Worm (Caenorhabditis elegans): ENCODE data around the gene C01G5.25.

Gene C01G5.25

ce11 chrIV:6541435-6541834 lies at the start of gene C01G5.25:
Gene C01G5.25 (plus strand): TSS chrIV:6541684.
- TF ChIP-seq Y56A3A.18 (GFP tag; IDR thresholded peaks at IDR 0.05) (no peak), hrde-1 (tag; optimal IDR thresholded peaks at IDR 0.05; ENCODE audit: borderline replicate concordance) (no peak), let-526 (GFP tag; IDR thresholded peaks at IDR 0.05) (no peak), nfya-1 (tag; optimal IDR thresholded peaks at IDR 0.05; ENCODE audit: borderline replicate concordance, insufficient read depth) (no peak), ceh-91 (GFP tag; IDR thresholded peaks at IDR 0.05) (no peak), B0035.1 (tag; optimal IDR thresholded peaks at IDR 0.05) (no peak), hmg-20 (GFP tag; IDR thresholded peaks at IDR 0.05) (no peak)

ce11 chrIV:6491915-6492314 lies 49.6 kb upstream of the C01G5.25 start:
- TF ChIP-seq F39B2.1 (GFP tag; IDR thresholded peaks at IDR 0.05), result no peak
- TF ChIP-seq athp-1 (tag; optimal IDR thresholded peaks at IDR 0.05), result no peak
- no peak for TF ChIP-seq B0019.2 (GFP tag; conservative IDR thresholded peaks at IDR 0.05)

- TF ChIP-seq tlf-1 (GFP tag; optimal IDR thresholded peaks at IDR 0.05) (no peak), xnd-1 (tag; optimal IDR thresholded peaks at IDR 0.05) (no peak), sptf-2 (GFP tag; optimal IDR thresholded peaks at IDR 0.05) (no peak), K12H6.12 (tag; optimal IDR thresholded peaks at IDR 0.05) (no peak), ceh-58 (GFP tag; IDR thresholded peaks at IDR 0.05) (no peak), pha-4 (tag; optimal IDR thresholded peaks at IDR 0.05) (no peak), ztf-6 (GFP tag; IDR thresholded peaks at IDR 0.05) (no peak), ztf-25 (GFP tag; IDR thresholded peaks at IDR 0.05) (no peak), snpc-1.1 (tag; optimal IDR thresholded peaks at IDR 0.05; ENCODE audit: insufficient read depth) (no peak), B0336.3 (GFP tag; IDR thresholded peaks at IDR 0.05) (no peak), lag-1 (GFP tag; IDR thresholded peaks at IDR 0.05) (no peak), dox-1 (GFP tag; IDR thresholded peaks at IDR 0.05) (no peak), snpc-1.3 (tag; optimal IDR thresholded peaks at IDR 0.05; ENCODE audit: insufficient read depth) (no peak)
Observed at ce11 chrIV:6493299-6493698, 48.2 kb upstream of the C01G5.25 start, which contains the start of gene Y73B6BL.44. Gene Y73B6BL.44 (plus strand): TSS chrIV:6493599.

ce11 chrIV:6496103-6496502 lies 45.4 kb upstream of the C01G5.25 start:
- TF ChIP-seq hlh-26 (GFP tag; conservative IDR thresholded peaks at IDR 0.05) (no peak), snpc-4 (GFP tag; optimal IDR thresholded peaks at IDR 0.05) (no peak), snpc-4 (tag; optimal IDR thresholded peaks at IDR 0.05) (no peak), madf-6 (GFP tag; IDR thresholded peaks at IDR 0.05) (no peak), attf-5 (GFP tag; optimal IDR thresholded peaks at IDR 0.05) (no peak), B0019.2 (GFP tag; conservative IDR thresholded peaks at IDR 0.05) (no peak), athp-1 (tag; optimal IDR thresholded peaks at IDR 0.05) (no peak), bed-2 (GFP tag; IDR thresholded peaks at IDR 0.05) (no peak), F33H1.4 (GFP tag; IDR thresholded peaks at IDR 0.05) (no peak), nhr-179 (tag; optimal IDR thresholded peaks at IDR 0.05) (no peak), let-526 (GFP tag; IDR thresholded peaks at IDR 0.05) (no peak), F57A8.1 (GFP tag; optimal IDR thresholded peaks at IDR 0.05) (no peak), sptf-2 (GFP tag; optimal IDR thresholded peaks at IDR 0.05) (no peak), egrh-3 (GFP tag; IDR thresholded peaks at IDR 0.05) (no peak), nhr-27 (tag; optimal IDR thresholded peaks at IDR 0.05) (no peak), nhr-120 (GFP tag; IDR thresholded peaks at IDR 0.05) (no peak), pbrm-1 (GFP tag; IDR thresholded peaks at IDR 0.05) (no peak), pha-4 (tag; optimal IDR thresholded peaks at IDR 0.05) (no peak), Y56A3A.18 (GFP tag; IDR thresholded peaks at IDR 0.05) (no peak), lin-54 (GFP tag; optimal IDR thresholded peaks at IDR 0.05) (no peak), die-1 (tag; optimal IDR thresholded peaks at IDR 0.05) (no peak)
